Fruit fly (Drosophila melanogaster): Measurements from ENCODE around the gene AsnS.

AsnS gene

dm6 chr3L:21172527-21173253 lies at the start of gene AsnS, which contains the start of gene chb (continued):
- TF ChIP-seq croc (GFP tag; conservative IDR thresholded peaks at IDR 0.05) (peak; percentile 74), luna (GFP tag; optimal IDR thresholded peaks at IDR 0.05) (peak; percentile 59), Fer3 (tag; optimal IDR thresholded peaks at IDR 0.05) (peak; percentile 96), CG4328 (GFP tag; optimal IDR thresholded peaks at IDR 0.05) (no peak), Lpt (GFP tag; optimal IDR thresholded peaks at IDR 0.05) (no peak), ro (GFP tag; IDR thresholded peaks at IDR 0.05) (peak; percentile 62), CG34376 (GFP tag; optimal IDR thresholded peaks at IDR 0.05) (peak; percentile 81), her (GFP tag; optimal IDR thresholded peaks at IDR 0.05) (peak; percentile 27), CG4730 (GFP tag; IDR thresholded peaks at IDR 0.05) (peak; percentile 93), tx (GFP tag; optimal IDR thresholded peaks at IDR 0.05) (peak; percentile 55), unpg (GFP tag; optimal IDR thresholded peaks at IDR 0.05) (peak; percentile 97), Opbp (GFP tag; IDR thresholded peaks at IDR 0.05; ENCODE audit: partially characterized antibody) (no peak), CG43689 (GFP tag; IDR thresholded peaks at IDR 0.05) (peak; percentile 77), ham (GFP tag; IDR thresholded peaks at IDR 0.05) (peak; percentile 39; the same call in 1 of the 2 replicates), oc (tag; optimal IDR thresholded peaks at IDR 0.05) (peak; percentile 92), repo (GFP tag; optimal IDR thresholded peaks at IDR 0.05) (peak; percentile 59), CG10959 (GFP tag; IDR thresholded peaks at IDR 0.05) (peak; percentile 56), Camta (GFP tag; optimal IDR thresholded peaks at IDR 0.05) (peak; percentile 81), CG1024 (GFP tag; IDR thresholded peaks at IDR 0.05) (peak; percentile 81), CG13424 (tag; optimal IDR thresholded peaks at IDR 0.05) (peak; percentile 92), Adf1 (GFP tag; IDR thresholded peaks at IDR 0.05) (peak; percentile 43), sr (GFP tag; IDR thresholded peaks at IDR 0.05) (peak; percentile 33; the same call in 1 of the 3 replicates), CG6689 (GFP tag; IDR thresholded peaks at IDR 0.05) (peak; percentile 92), CG2889 (GFP tag; IDR thresholded peaks at IDR 0.05) (peak; percentile 88), CG1602 (GFP tag; optimal IDR thresholded peaks at IDR 0.05) (peak; percentile 81), tna (GFP tag; IDR thresholded peaks at IDR 0.05; ENCODE audit: partially characterized antibody) (no peak), jing (GFP tag; optimal IDR thresholded peaks at IDR 0.05) (peak; percentile 64), ranshi (GFP tag; IDR thresholded peaks at IDR 0.05) (peak; percentile 92), CG17328 (GFP tag; IDR thresholded peaks at IDR 0.05) (peak; percentile 93), CG31388 (GFP tag; optimal IDR thresholded peaks at IDR 0.05) (peak; percentile 48), twi (tag; optimal IDR thresholded peaks at IDR 0.05) (peak; percentile 72), CG14965 (GFP tag; optimal IDR thresholded peaks at IDR 0.05; ENCODE audit: borderline replicate concordance) (no peak), CG16813 (GFP tag; IDR thresholded peaks at IDR 0.05; ENCODE audit: partially characterized antibody) (no peak), lmd (GFP tag; IDR thresholded peaks at IDR 0.05) (peak; percentile 92), H2.0 (GFP tag; IDR thresholded peaks at IDR 0.05) (peak; percentile 85), sd (tag; optimal IDR thresholded peaks at IDR 0.05) (peak; percentile 76), sqz (GFP tag; optimal IDR thresholded peaks at IDR 0.05) (peak; percentile 69), CG13287 (GFP tag; IDR thresholded peaks at IDR 0.05; ENCODE audit: partially characterized antibody) (no peak), pita (GFP tag; optimal IDR thresholded peaks at IDR 0.05) (no peak), Bgb (GFP tag; IDR thresholded peaks at IDR 0.05; ENCODE audit: partially characterized antibody) (no peak), MBD-R2 (GFP tag; IDR thresholded peaks at IDR 0.05) (peak; percentile 52), CG17829 (tag; optimal IDR thresholded peaks at IDR 0.05) (peak; percentile 81), crp (GFP tag; optimal IDR thresholded peaks at IDR 0.05) (peak in 1 of 2 experiments; percentile 77), Six4 (GFP tag; optimal IDR thresholded peaks at IDR 0.05) (peak; percentile 81), CG5953 (GFP tag; IDR thresholded peaks at IDR 0.05) (peak; percentile 79), CG7357 (GFP tag; IDR thresholded peaks at IDR 0.05) (peak; percentile 76), Oaz (GFP tag; IDR thresholded peaks at IDR 0.05) (peak; percentile 88), cwo (GFP tag; optimal IDR thresholded peaks at IDR 0.05) (peak; percentile 77), CG7271 (tag; optimal IDR thresholded peaks at IDR 0.05) (peak; percentile 70), CG14667 (GFP tag; IDR thresholded peaks at IDR 0.05) (peak; percentile 82)
